Worm (Caenorhabditis elegans): ENCODE results near the gene Y38H6A.3.

ce11 chrV:20297650-20298049, 47.3 kb upstream of the Y38H6A.3 start, which contains the start of gene ZC15.5:
- TF ChIP-seq lir-3 (tag; optimal IDR thresholded peaks at IDR 0.05) (no peak), jun-1 (tag; optimal IDR thresholded peaks at IDR 0.05) (no peak), unc-62 (GFP tag; optimal IDR thresholded peaks at IDR 0.05 in 1 of 2) (no peak), unc-62 (tag; optimal IDR thresholded peaks at IDR 0.05) (no peak), lin-39 (tag; optimal IDR thresholded peaks at IDR 0.05) (no peak), ztf-7 (tag; optimal IDR thresholded peaks at IDR 0.05) (no peak), nhr-237 (tag; optimal IDR thresholded peaks at IDR 0.05) (no peak), ztf-11 (tag; optimal IDR thresholded peaks at IDR 0.05) (no peak), Y75B8A.6 (GFP tag; IDR thresholded peaks at IDR 0.05) (no peak), pha-4 (GFP tag; IDR thresholded peaks at IDR 0.05) (no peak), pha-4 (tag; optimal IDR thresholded peaks at IDR 0.05) (no peak), ZK546.5 (tag; optimal IDR thresholded peaks at IDR 0.05) (no peak), nhr-111 (GFP tag; optimal IDR thresholded peaks at IDR 0.05) (no peak)

Data from whole organism, L4 larva.